Worm (Caenorhabditis elegans) whole organism, L3 larva: Measurements from ENCODE around the gene cam-1.

Experiments
- R02D3.7 ChIP-seq: fragments of 150-350 bp; optimal IDR thresholded peaks from 2 replicates; lab custom pipeline; 2014; ENCODE audit warnings: missing biosample characterization, missing genetic modification characterization
- ZK546.5 ChIP-seq: sonication (generic microtip); optimal IDR thresholded peaks from 2 replicates; lab custom pipeline; 2017; ENCODE audit warnings: missing biosample characterization, missing genetic modification characterization
- ceh-16 ChIP-seq: sonication (generic microtip); optimal IDR thresholded peaks from 2 replicates; lab custom pipeline; 2017; ENCODE audit warnings: missing biosample characterization, missing genetic modification characterization
- ceh-82 ChIP-seq: fragments of 150-350 bp; optimal IDR thresholded peaks from 2 replicates; lab custom pipeline; 2014; ENCODE audit warnings: missing biosample characterization, missing genetic modification characterization
- ceh-9 ChIP-seq: sonication (generic microtip); optimal IDR thresholded peaks from 2 replicates; lab custom pipeline; 2018; ENCODE audit warnings: missing biosample characterization, missing genetic modification characterization
- elt-2 ChIP-seq: sonication (generic microtip); optimal IDR thresholded peaks from 2 replicates; lab custom pipeline; 2016; ENCODE audit warnings: missing genetic modification reagents, mild to moderate bottlenecking, missing genetic modification characterization, missing compliant biosample characterization
- elt-3 ChIP-seq, 3 experiments: fragments of 150-350 bp in 1 of 3; sonication (generic microtip) in 2 of 3; optimal IDR thresholded peaks; 2 replicates in 2 of 3; 4 replicates in 1 of 3; lab custom pipeline; 2014 to 2017; ENCODE audit warnings: missing biosample characterization in 3 of 3, missing genetic modification characterization in 3 of 3
- fkh-10 ChIP-seq: sonication (generic microtip); optimal IDR thresholded peaks from 2 replicates; lab custom pipeline; 2017; ENCODE audit warnings: missing biosample characterization, missing genetic modification reagents, missing genetic modification characterization
- fos-1 ChIP-seq: fragments of 150-350 bp; optimal IDR thresholded peaks from 2 replicates; lab custom pipeline; 2014; ENCODE audit warnings: missing biosample characterization, missing genetic modification characterization
- hmg-11 ChIP-seq: sonication (generic microtip); optimal IDR thresholded peaks from 2 replicates; lab custom pipeline; 2016; ENCODE audit warnings: missing genetic modification characterization, missing compliant biosample characterization
- jun-1 ChIP-seq: fragments of 150-350 bp; optimal IDR thresholded peaks from 2 replicates; lab custom pipeline; 2014; ENCODE audit warnings: missing biosample characterization, missing genetic modification reagents, missing genetic modification characterization
- lin-15B ChIP-seq: fragments of 150-350 bp; optimal IDR thresholded peaks from 2 replicates; lab custom pipeline; 2014; ENCODE audit warnings: missing biosample characterization, missing genetic modification characterization
- lin-39 ChIP-seq: fragments of 150-350 bp; optimal IDR thresholded peaks from 2 replicates; lab custom pipeline; 2018; ENCODE audit warnings: missing biosample characterization, missing genetic modification reagents, missing genetic modification characterization
- lsy-12 ChIP-seq: sonication (generic microtip); optimal IDR thresholded peaks from 2 replicates; lab custom pipeline; 2016; ENCODE audit warnings: mild to moderate bottlenecking, missing genetic modification characterization, missing compliant biosample characterization
- mdl-1 ChIP-seq: fragments of 150-350 bp; optimal IDR thresholded peaks from 2 replicates; lab custom pipeline; 2014; ENCODE audit warnings: missing biosample characterization, missing genetic modification characterization
- mml-1 ChIP-seq: fragments of 150-350 bp; sonication (generic microtip); optimal IDR thresholded peaks from 3 replicates; lab custom pipeline; 2014; ENCODE audit warnings: missing biosample characterization, missing genetic modification characterization
- nfya-1 ChIP-seq: sonication (generic microtip); optimal IDR thresholded peaks from 2 replicates; lab custom pipeline; 2017; ENCODE audit warnings: missing genetic modification characterization, mild to moderate bottlenecking, missing compliant biosample characterization, antibody characterized with exemption, moderate library complexity; ENCODE audit not compliant: insufficient read depth
- nhr-23 ChIP-seq: fragments of 150-350 bp; optimal IDR thresholded peaks from 2 replicates; lab custom pipeline; 2014; ENCODE audit warnings: missing biosample characterization, missing genetic modification reagents, missing genetic modification characterization
- nhr-237 ChIP-seq: fragments of 150-350 bp; optimal IDR thresholded peaks from 2 replicates; lab custom pipeline; 2014; ENCODE audit warnings: missing biosample characterization, missing genetic modification characterization
- nhr-28 ChIP-seq: fragments of 150-350 bp; optimal IDR thresholded peaks from 2 replicates; lab custom pipeline; 2014; ENCODE audit warnings: missing biosample characterization, missing genetic modification characterization
- nhr-43 ChIP-seq: sonication (generic microtip); optimal IDR thresholded peaks from 2 replicates; lab custom pipeline; 2016; ENCODE audit warnings: mild to moderate bottlenecking, missing genetic modification characterization, missing compliant biosample characterization; ENCODE audit not compliant: poor library complexity, severe bottlenecking
- nhr-77 ChIP-seq: fragments of 150-350 bp; optimal IDR thresholded peaks from 2 replicates; lab custom pipeline; 2014; ENCODE audit warnings: missing biosample characterization, missing genetic modification characterization
- pha-4 ChIP-seq: fragments of 150-350 bp; optimal IDR thresholded peaks from 2 replicates; lab custom pipeline; 2014; ENCODE audit warnings: missing biosample characterization, missing genetic modification reagents, missing genetic modification characterization
- sea-2 ChIP-seq: fragments of 150-350 bp; sonication (generic microtip); optimal IDR thresholded peaks from 4 replicates; lab custom pipeline; 2014; ENCODE audit warnings: missing biosample characterization, missing genetic modification reagents, missing genetic modification characterization
- snpc-4 ChIP-seq: fragments of 150-350 bp; optimal IDR thresholded peaks from 2 replicates; lab custom pipeline; 2014; ENCODE audit warnings: missing biosample characterization, missing genetic modification characterization
- unc-62 ChIP-seq: fragments of 150-350 bp; sonication (generic microtip); optimal IDR thresholded peaks from 4 replicates; lab custom pipeline; 2014; ENCODE audit warnings: missing biosample characterization, missing genetic modification reagents, missing genetic modification characterization
- zag-1 ChIP-seq: fragments of 150-350 bp; optimal IDR thresholded peaks from 2 replicates; lab custom pipeline; 2014; ENCODE audit warnings: missing biosample characterization, missing genetic modification characterization

The cam-1 gene

DNA sequence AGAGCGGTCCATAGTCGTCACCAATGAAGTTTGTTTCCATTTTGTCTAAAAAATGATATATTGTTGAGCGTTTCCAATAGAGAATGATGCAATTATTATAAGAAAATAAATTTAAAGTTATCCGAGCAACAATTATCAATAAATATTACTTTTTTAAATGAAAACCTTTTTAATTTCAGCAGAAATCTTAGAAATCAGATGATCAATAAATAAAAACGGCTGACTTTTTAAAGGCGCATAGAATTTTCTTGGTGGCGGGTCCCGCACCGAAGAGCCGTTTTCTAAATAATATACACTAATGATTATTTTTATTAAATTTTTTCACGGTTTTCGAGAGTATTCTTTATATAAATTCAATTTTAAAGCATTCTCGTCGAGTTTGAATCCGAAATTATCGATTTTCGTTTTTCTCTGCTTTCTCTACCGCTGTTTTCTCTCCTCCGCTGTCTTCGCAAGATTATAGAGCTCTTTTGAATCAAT is 12.8 kb upstream of the cam-1 start, which contains the start of gene rab-39:
TSS of gene rab-39 (minus strand) at position 51 of the 480 bp plus-strand sequence.
- TF ChIP-seq fkh-10 (peak; percentile 23), nhr-237 (no peak), nhr-77 (tag; lab: Kevin White, UChicago) (no peak), lin-39 (peak; percentile 18), lin-15B (tag; lab: Kevin White, UChicago) (peak; percentile 31), elt-2 (tag; lab: Kevin White, UChicago) (peak; percentile 2), pha-4 (tag; lab: Kevin White, UChicago) (peak; percentile 53), nfya-1 (tag; lab: Kevin White, UChicago) (peak; percentile 54), R02D3.7 (tag; lab: Kevin White, UChicago) (peak; percentile 46), hmg-11 (tag; lab: Kevin White, UChicago) (peak; percentile 51), nhr-23 (no peak)

DNA sequence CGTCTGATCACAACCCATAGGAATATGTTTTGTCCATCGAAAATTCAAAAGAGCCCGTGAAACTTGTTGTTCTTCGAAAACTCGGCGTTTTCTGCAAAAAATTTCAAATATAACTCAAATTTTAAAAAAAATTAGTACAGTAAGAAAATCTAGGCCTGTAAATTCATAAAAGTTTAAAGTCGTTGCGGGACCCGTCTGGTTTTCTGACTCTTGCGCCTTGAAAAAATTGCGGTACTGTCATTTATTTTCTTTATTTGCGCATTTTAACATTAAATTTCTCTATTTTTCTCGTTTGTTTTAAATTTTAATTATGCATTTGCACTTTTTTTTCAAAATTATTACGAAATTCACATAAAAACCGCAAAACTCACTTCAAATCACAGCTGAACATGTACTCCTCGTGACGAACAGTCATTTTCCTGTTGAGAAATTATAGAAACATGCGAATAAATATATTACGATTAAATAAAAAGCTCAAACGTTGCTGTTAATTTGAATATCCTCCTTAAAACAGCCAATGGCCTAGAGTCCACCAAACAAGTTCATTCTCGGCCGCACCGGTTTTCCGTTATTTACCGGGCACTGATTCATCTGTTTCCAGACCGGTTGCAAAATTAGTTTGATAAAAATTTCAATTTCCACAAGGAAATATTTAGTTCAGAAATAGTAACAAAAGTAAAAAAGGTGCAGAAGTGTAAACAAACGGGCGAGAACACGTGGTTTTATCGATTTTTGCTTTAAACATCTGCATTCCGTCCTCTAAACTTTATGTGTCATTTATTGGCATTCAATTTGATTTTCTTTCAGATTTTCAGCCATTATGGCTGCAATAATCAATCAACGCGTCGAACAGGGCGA is 9.2 kb upstream of the cam-1 start, which contains the start of the genes csa-1 and wdfy-2:
TSS of gene csa-1 (minus strand) at position 669 of the 858 bp plus-strand sequence.
TSS of gene wdfy-2 (plus strand) at position 808 of the 858 bp plus-strand sequence.
- TF ChIP-seq pha-4 (tag; lab: Kevin White, UChicago): peak; percentile 70
- peak; percentile 41 for TF ChIP-seq nfya-1 (tag; lab: Kevin White, UChicago)
- TF ChIP-seq ceh-9 (tag; lab: Kevin White, UChicago): no peak
- peak; percentile 8 for TF ChIP-seq elt-2 (tag; lab: Kevin White, UChicago)

ce11 chrII:9316801-9317200 is 6.7 kb upstream of the cam-1 start:
- TF ChIP-seq nfya-1 (tag; lab: Kevin White, UChicago): no peak
- TF ChIP-seq hmg-11 (tag; lab: Kevin White, UChicago): no peak

DNA sequence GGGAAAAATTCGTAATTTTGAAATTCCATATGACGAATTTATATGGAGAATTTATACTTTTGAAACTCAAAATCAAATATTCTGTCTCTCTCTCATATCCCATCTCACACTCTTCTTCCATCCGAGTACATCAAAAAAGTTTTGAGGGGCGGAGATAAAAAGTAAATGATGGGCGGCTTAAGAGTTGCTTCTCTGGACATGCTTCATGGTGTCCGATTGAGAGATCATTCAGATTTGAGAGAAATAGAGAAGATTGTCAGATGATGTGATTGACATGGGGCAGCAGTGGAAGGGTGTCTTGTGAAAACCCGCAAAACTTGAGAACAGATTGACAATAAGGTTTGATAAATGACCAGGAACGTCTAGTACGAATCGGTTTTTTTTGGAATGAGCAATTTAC is 5.6 kb upstream of the cam-1 start:
- TF ChIP-seq unc-62 (GFP tag; lab: Kevin White, UChicago) (peak; percentile 59), ceh-9 (tag; lab: Kevin White, UChicago) (no peak), nhr-23 (no peak), ZK546.5 (tag; lab: Kevin White, UChicago) (no peak), mdl-1 (tag; lab: Kevin White, UChicago) (no peak), nhr-43 (no peak), nfya-1 (tag; lab: Kevin White, UChicago) (peak; percentile 1), lsy-12 (tag; lab: Kevin White, UChicago) (no peak), mml-1 (tag; lab: Kevin White, UChicago) (no peak), ceh-82 (no peak), pha-4 (tag; lab: Kevin White, UChicago) (no peak)

- TF ChIP-seq nhr-28 (tag; lab: Kevin White, UChicago): no peak
- TF ChIP-seq ceh-82: no peak
- no peak for TF ChIP-seq R02D3.7 (tag; lab: Kevin White, UChicago)
- TF ChIP-seq lin-39: no peak
- TF ChIP-seq nhr-23: no peak
These were observed 4.6 kb upstream of the cam-1 start for ce11 chrII:9314733-9315132.

DNA sequence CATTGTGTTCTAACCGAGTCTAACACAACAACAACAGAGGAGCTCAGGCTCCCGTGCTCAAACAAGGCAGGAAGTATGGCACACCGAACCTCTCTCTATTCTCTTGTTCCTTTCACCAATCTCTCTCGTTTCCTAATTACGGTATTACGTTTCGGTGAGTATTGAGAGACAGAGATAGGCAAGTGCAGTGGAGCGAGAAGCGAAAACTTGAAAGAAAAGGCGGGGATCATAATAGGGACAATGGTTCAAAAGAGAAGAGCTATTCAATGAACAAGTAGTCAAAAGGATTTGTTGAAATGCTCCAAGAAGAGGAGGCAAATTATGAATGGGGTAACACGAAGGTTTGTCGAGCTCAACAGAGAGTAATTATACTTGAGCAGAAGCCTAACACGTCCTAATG is 3.2 kb upstream of the cam-1 start:
- TF ChIP-seq ceh-16 (tag; lab: Kevin White, UChicago): no peak
- no peak for TF ChIP-seq R02D3.7 (tag; lab: Kevin White, UChicago)
- TF ChIP-seq mml-1 (tag; lab: Kevin White, UChicago): no peak
- no peak for TF ChIP-seq mdl-1 (tag; lab: Kevin White, UChicago)
- TF ChIP-seq jun-1 (tag; lab: Kevin White, UChicago): no peak
- TF ChIP-seq fos-1 (tag; lab: Kevin White, UChicago): no peak
- no peak for TF ChIP-seq ZK546.5 (tag; lab: Kevin White, UChicago)

DNA sequence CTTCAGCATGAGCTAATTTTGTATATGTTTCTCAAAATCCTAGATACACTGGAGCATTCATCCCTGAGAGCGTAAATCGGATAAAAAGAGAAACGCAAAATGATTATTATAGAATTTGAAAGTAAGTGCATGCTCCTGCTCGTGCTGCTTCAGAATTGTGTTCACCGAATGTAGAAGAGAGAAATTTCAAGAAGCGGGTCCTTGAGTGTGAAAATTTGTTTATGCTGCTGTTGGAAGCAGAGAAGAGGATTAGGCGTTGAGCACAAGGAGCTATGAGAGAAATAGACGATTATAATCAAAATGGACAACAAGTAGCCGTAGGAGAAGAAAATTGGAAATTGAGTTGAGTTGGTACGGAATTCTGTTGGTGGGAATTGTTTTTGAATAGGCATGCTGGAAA is 1.6 kb upstream of the cam-1 start:
- TF ChIP-seq lin-15B (tag; lab: Kevin White, UChicago) (no peak), fkh-10 (peak; percentile 96), zag-1 (tag; lab: Kevin White, UChicago) (no peak), elt-3 (tag; optimal IDR thresholded peaks at IDR 0.05; lab: Kevin White, UChicago) (no peak), nhr-237 (no peak), ceh-82 (no peak), ZK546.5 (tag; lab: Kevin White, UChicago) (no peak), sea-2 (GFP tag; lab: Kevin White, UChicago) (peak; percentile 2), R02D3.7 (tag; lab: Kevin White, UChicago) (no peak), snpc-4 (no peak), nfya-1 (tag; lab: Kevin White, UChicago) (peak; percentile 9)
